Worm (Caenorhabditis elegans) whole organism, L1 larva: ENCODE data around the gene F46C8.8.

Experiments used
- C34B4.2 ChIP-seq: sonication (generic microtip); optimal IDR thresholded peaks from 2 replicates; lab custom pipeline; 2017; ENCODE audit warnings: mild to moderate bottlenecking, missing genetic modification characterization, missing compliant biosample characterization
- alr-1 ChIP-seq: fragments of 200-800 bp; sonication (Bioruptor generic); optimal IDR thresholded peaks from 2 replicates; lab custom pipeline; 2018; ENCODE audit warnings: borderline replicate concordance, mild to moderate bottlenecking, missing genetic modification characterization, missing compliant biosample characterization
- ama-1 ChIP-seq: fragments of 150-350 bp; optimal IDR thresholded peaks from 2 replicates; lab custom pipeline; 2014
- blmp-1 ChIP-seq: fragments of 150-350 bp; optimal IDR thresholded peaks from 2 replicates; lab custom pipeline; 2014; ENCODE audit warnings: missing biosample characterization, missing genetic modification characterization
- ceh-8 ChIP-seq: fragments of 200-800 bp; sonication (Bioruptor generic); optimal IDR thresholded peaks from 2 replicates; lab custom pipeline; 2018; ENCODE audit warnings: mild to moderate bottlenecking, missing genetic modification characterization, moderate library complexity, missing compliant biosample characterization
- ceh-88 ChIP-seq: fragments of 200-800 bp; sonication (Bioruptor generic); IDR thresholded peaks from 2 replicates; pipeline ENCODE4 v1.3.6; 2022; ENCODE audit warnings: missing genetic modification characterization, missing compliant biosample characterization
- ceh-90 ChIP-seq: sonication (generic microtip); optimal IDR thresholded peaks from 2 replicates; lab custom pipeline; 2016; ENCODE audit warnings: missing genetic modification characterization, missing compliant biosample characterization
- ces-1 ChIP-seq: fragments of 150-350 bp; optimal IDR thresholded peaks from 2 replicates; lab custom pipeline; 2014; ENCODE audit warnings: missing biosample characterization, missing genetic modification reagents, missing genetic modification characterization
- efl-1 ChIP-seq, 4 experiments: fragments of 150-350 bp; optimal IDR thresholded peaks in 3 of 4; peaks in 1 of 4; 1 replicate in 1 of 4; 2 replicates in 3 of 4; lab custom pipeline; 2014; ENCODE audit warnings: missing biosample characterization in 2 of 4, missing genetic modification characterization in 2 of 4, missing genetic modification reagents in 2 of 4
- egl-13 ChIP-seq: sonication (generic microtip); optimal IDR thresholded peaks from 2 replicates; lab custom pipeline; 2016; ENCODE audit warnings: missing genotype, missing genetic modification reagents, missing genetic modification characterization, missing compliant biosample characterization
- egl-27 ChIP-seq, 2 experiments: fragments of 150-350 bp in 1 of 2; sonication (generic microtip); optimal IDR thresholded peaks; 3 replicates each; lab custom pipeline; 2017 to 2018; ENCODE audit warnings: missing biosample characterization in 2 of 2, missing genetic modification characterization in 2 of 2, missing genetic modification reagents in 2 of 2
- elt-2 ChIP-seq: sonication (generic microtip); optimal IDR thresholded peaks from 2 replicates; lab custom pipeline; 2016; ENCODE audit warnings: missing genetic modification characterization, mild to moderate bottlenecking, inconsistent platforms, missing compliant biosample characterization, missing genetic modification reagents
- elt-3 ChIP-seq, 6 experiments: fragments of 150-350 bp in 1 of 6; sonication (generic microtip); optimal IDR thresholded peaks; 2 replicates each; lab custom pipeline; 2017 to 2018; ENCODE audit warnings: missing biosample characterization in 6 of 6, missing genetic modification characterization in 6 of 6, inconsistent platforms in 1 of 6
- grh-1 ChIP-seq: fragments of 200-800 bp; sonication (Bioruptor generic); IDR thresholded peaks from 2 replicates; pipeline ENCODE4 v1.3.6; 2022; ENCODE audit warnings: missing genetic modification reagents, missing genetic modification characterization, missing compliant biosample characterization
- hlh-4 ChIP-seq: sonication (generic microtip); optimal IDR thresholded peaks from 2 replicates; lab custom pipeline; 2016; ENCODE audit warnings: mild to moderate bottlenecking, missing genetic modification characterization, missing compliant biosample characterization
- hpl-2 ChIP-seq: fragments of 150-350 bp; optimal IDR thresholded peaks from 2 replicates; lab custom pipeline; 2014; ENCODE audit warnings: missing biosample characterization, missing genetic modification reagents, missing genetic modification characterization
- isw-1 ChIP-seq: fragments of 200-800 bp; sonication (Bioruptor generic); IDR thresholded peaks from 2 replicates; pipeline ENCODE4 v1.3.6; 2022; ENCODE audit warnings: missing genetic modification characterization, missing compliant biosample characterization
- jun-1 ChIP-seq: fragments of 150-350 bp; optimal IDR thresholded peaks from 2 replicates; lab custom pipeline; 2014; ENCODE audit warnings: missing biosample characterization, missing genetic modification reagents, missing genetic modification characterization
- lin-14 ChIP-seq: fragments of 200-800 bp; sonication (Bioruptor generic); optimal IDR thresholded peaks from 2 replicates; lab custom pipeline; 2018; ENCODE audit warnings: mild to moderate bottlenecking, missing genetic modification characterization, moderate library complexity, missing compliant biosample characterization
- lin-35 ChIP-seq, 2 experiments: fragments of 150-350 bp; optimal IDR thresholded peaks; 2 replicates each; lab custom pipeline; 2014; ENCODE audit warnings: missing biosample characterization in 2 of 2, missing genetic modification characterization in 2 of 2, missing genetic modification reagents in 2 of 2
- lin-39 ChIP-seq: fragments of 150-350 bp; optimal IDR thresholded peaks from 2 replicates; lab custom pipeline; 2014; ENCODE audit warnings: missing biosample characterization, missing genetic modification reagents, missing genetic modification characterization
- lsy-2 ChIP-seq, 2 experiments: fragments of 150-350 bp; optimal IDR thresholded peaks; 2 replicates each; lab custom pipeline; 2014; ENCODE audit warnings: missing biosample characterization in 2 of 2, missing genetic modification characterization in 2 of 2
- mdl-1 ChIP-seq, 2 experiments: fragments of 150-350 bp; optimal IDR thresholded peaks; 2 replicates each; lab custom pipeline; 2014 to 2017; ENCODE audit warnings: missing biosample characterization in 2 of 2, missing genetic modification characterization in 2 of 2, inconsistent platforms in 1 of 2
- mef-2 ChIP-seq: fragments of 150-350 bp; optimal IDR thresholded peaks from 2 replicates; lab custom pipeline; 2014; ENCODE audit warnings: missing biosample characterization, missing genetic modification characterization
- nhr-11 ChIP-seq: fragments of 150-350 bp; optimal IDR thresholded peaks from 2 replicates; lab custom pipeline; 2014; ENCODE audit warnings: missing biosample characterization, missing genetic modification characterization
- nhr-20 ChIP-seq: sonication (generic microtip); optimal IDR thresholded peaks from 2 replicates; lab custom pipeline; 2016; ENCODE audit warnings: mild to moderate bottlenecking, missing genetic modification characterization, missing compliant biosample characterization
- nhr-47 ChIP-seq: sonication (generic microtip); optimal IDR thresholded peaks from 2 replicates; lab custom pipeline; 2016; ENCODE audit warnings: mild to moderate bottlenecking, missing genetic modification characterization, moderate library complexity, missing compliant biosample characterization
- nhr-71 ChIP-seq: sonication (generic microtip); optimal IDR thresholded peaks from 2 replicates; lab custom pipeline; 2016; ENCODE audit warnings: mild to moderate bottlenecking, missing genetic modification characterization, moderate library complexity, missing compliant biosample characterization
- nhr-85 ChIP-seq: sonication (generic microtip); peaks from one replicate; lab custom pipeline; 2016; ENCODE audit warnings: missing genetic modification characterization, inconsistent platforms, missing compliant biosample characterization
- nhr-90 ChIP-seq: sonication (generic microtip); optimal IDR thresholded peaks from 2 replicates; lab custom pipeline; 2016; ENCODE audit warnings: mild to moderate bottlenecking, missing genetic modification characterization, missing compliant biosample characterization; ENCODE audit not compliant: poor library complexity
- pqm-1 ChIP-seq: sonication (generic microtip); optimal IDR thresholded peaks from 3 replicates; lab custom pipeline; 2017; ENCODE audit warnings: missing biosample characterization, missing genetic modification characterization
- rnt-1 ChIP-seq: sonication (generic microtip); optimal IDR thresholded peaks from 2 replicates; lab custom pipeline; 2016; ENCODE audit warnings: mild to moderate bottlenecking, missing genetic modification characterization, moderate library complexity, missing compliant biosample characterization
- skn-1 ChIP-seq: fragments of 150-350 bp; optimal IDR thresholded peaks from 2 replicates; lab custom pipeline; 2014; ENCODE audit warnings: missing biosample characterization, missing genetic modification characterization
- swsn-7 ChIP-seq: sonication (generic microtip); optimal IDR thresholded peaks from 2 replicates; lab custom pipeline; 2016; ENCODE audit warnings: missing genetic modification characterization, missing compliant biosample characterization
- unc-130 ChIP-seq: fragments of 150-350 bp; optimal IDR thresholded peaks from 2 replicates; lab custom pipeline; 2017; ENCODE audit warnings: missing biosample characterization, missing genetic modification characterization, inconsistent platforms
- unc-62 ChIP-seq: fragments of 150-350 bp; optimal IDR thresholded peaks from 2 replicates; lab custom pipeline; 2014; ENCODE audit warnings: missing biosample characterization, missing genetic modification reagents, missing genetic modification characterization
- unc-86 ChIP-seq: sonication (generic microtip); optimal IDR thresholded peaks from 2 replicates; lab custom pipeline; 2016; ENCODE audit warnings: missing genetic modification characterization, missing compliant biosample characterization
- zag-1 ChIP-seq: fragments of 150-350 bp; optimal IDR thresholded peaks from 2 replicates; lab custom pipeline; 2014; ENCODE audit warnings: missing biosample characterization, missing genetic modification characterization
- zip-4 ChIP-seq: fragments of 200-800 bp; sonication (Bioruptor generic); optimal IDR thresholded peaks from 2 replicates; lab custom pipeline; 2018; ENCODE audit warnings: mild to moderate bottlenecking, missing genetic modification characterization, moderate library complexity, missing compliant biosample characterization
- ztf-11 ChIP-seq, 2 experiments: sonication (generic microtip); optimal IDR thresholded peaks; 2 replicates each; lab custom pipeline; 2016 to 2017; ENCODE audit warnings: missing genetic modification characterization in 2 of 2, missing biosample characterization in 1 of 2, missing compliant biosample characterization in 1 of 2

Gene F46C8.8

ce11 chrX:7554326-7554725 lies at the start of gene F46C8.8:
TSS of gene F46C8.8 (minus strand) at chrX:7554426.
- no peak for TF ChIP-seq hpl-2 (GFP tag; lab: Kevin White, UChicago)
- peak in 1 of 6 experiments; percentile 10 for TF ChIP-seq elt-3 (tag; optimal IDR thresholded peaks at IDR 0.05; lab: Kevin White, UChicago)
- peak; percentile 55 for TF ChIP-seq nhr-85 (tag; lab: Kevin White, UChicago)

DNA sequence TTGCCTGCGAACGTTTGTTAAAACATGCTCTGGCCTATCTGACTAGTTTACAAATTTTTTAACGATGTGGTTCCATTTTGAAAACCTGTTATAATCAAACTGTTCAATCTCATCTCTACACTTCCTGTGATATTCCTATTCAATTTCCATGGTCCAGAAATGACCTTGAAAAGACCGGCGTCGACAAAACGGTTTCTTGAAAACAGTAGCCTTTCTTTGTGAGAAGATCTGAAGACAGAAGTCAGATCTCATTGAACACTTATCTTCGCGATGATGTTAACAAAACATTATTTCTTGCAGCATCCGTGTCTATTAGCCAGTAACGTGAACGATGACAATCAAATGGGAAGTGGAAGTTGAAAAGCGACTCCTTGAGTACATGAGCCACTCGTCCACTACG lies 42.4 kb upstream of the F46C8.8 start, which contains the start of gene C44E12.1:
C44E12.1 (plus strand) TSS at position 301 of the 400 bp plus-strand sequence.
- no peak for TF ChIP-seq mef-2
- peak; percentile 8 for TF ChIP-seq lin-14 (GFP tag; lab: Kevin White, UChicago)
- TF ChIP-seq jun-1 (tag; lab: Kevin White, UChicago): no peak
- TF ChIP-seq nhr-85 (tag; lab: Kevin White, UChicago): peak; percentile 7
- TF ChIP-seq efl-1 (optimal IDR thresholded peaks at IDR 0.05; lab: Kevin White, UChicago): no peak
- peak in 1 of 2 experiments; percentile 53 for TF ChIP-seq efl-1 (GFP tag; optimal IDR thresholded peaks at IDR 0.05 in 1 of 2; lab: Kevin White, UChicago)
- TF ChIP-seq unc-130: no peak

DNA sequence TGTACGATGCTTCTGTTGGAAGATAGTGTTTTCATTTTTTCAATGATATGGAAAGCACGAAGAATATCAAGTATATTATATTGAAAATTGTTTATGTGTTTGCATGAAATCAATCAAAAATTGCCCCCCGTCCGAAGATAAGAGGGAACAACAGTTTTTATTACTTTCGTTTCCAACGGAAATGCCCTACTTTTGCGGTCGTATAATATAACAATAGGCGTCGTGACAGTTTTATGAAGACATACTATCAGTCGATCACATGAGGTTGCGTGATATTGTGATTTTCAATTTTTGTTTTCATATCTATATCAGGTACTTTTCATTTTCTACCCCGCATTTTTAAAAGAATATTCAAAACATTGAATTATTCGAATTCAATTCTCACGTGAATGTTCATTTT lies 41.8 kb upstream of the F46C8.8 start:
- TF ChIP-seq nhr-71 (tag; lab: Kevin White, UChicago) (peak; percentile 47), C34B4.2 (tag; lab: Kevin White, UChicago) (no peak), mdl-1 (tag; optimal IDR thresholded peaks at IDR 0.05; lab: Kevin White, UChicago) (no peak), ztf-11 (tag; optimal IDR thresholded peaks at IDR 0.05; lab: Kevin White, UChicago) (no peak), lin-35 (GFP tag; optimal IDR thresholded peaks at IDR 0.05; lab: Kevin White, UChicago) (peak in 1 of 2 experiments; percentile 40), skn-1 (tag; lab: Kevin White, UChicago) (no peak), nhr-47 (tag; lab: Kevin White, UChicago) (no peak), nhr-85 (tag; lab: Kevin White, UChicago) (peak; percentile 82), elt-3 (tag; optimal IDR thresholded peaks at IDR 0.05; lab: Kevin White, UChicago) (peak in 2 of 6 experiments; percentile 29 to 68), isw-1 (GFP tag; lab: Robert Waterston, UW) (no peak), elt-2 (tag; lab: Kevin White, UChicago) (peak; percentile 24), unc-62 (no peak), nhr-90 (tag; lab: Kevin White, UChicago) (peak; percentile 51), lin-14 (GFP tag; lab: Kevin White, UChicago) (peak; percentile 49), nhr-20 (peak; percentile 29), grh-1 (GFP tag; lab: Robert Waterston, UW) (no peak), blmp-1 (tag; lab: Kevin White, UChicago) (peak; percentile 88), unc-86 (tag; lab: Kevin White, UChicago) (no peak)

DNA sequence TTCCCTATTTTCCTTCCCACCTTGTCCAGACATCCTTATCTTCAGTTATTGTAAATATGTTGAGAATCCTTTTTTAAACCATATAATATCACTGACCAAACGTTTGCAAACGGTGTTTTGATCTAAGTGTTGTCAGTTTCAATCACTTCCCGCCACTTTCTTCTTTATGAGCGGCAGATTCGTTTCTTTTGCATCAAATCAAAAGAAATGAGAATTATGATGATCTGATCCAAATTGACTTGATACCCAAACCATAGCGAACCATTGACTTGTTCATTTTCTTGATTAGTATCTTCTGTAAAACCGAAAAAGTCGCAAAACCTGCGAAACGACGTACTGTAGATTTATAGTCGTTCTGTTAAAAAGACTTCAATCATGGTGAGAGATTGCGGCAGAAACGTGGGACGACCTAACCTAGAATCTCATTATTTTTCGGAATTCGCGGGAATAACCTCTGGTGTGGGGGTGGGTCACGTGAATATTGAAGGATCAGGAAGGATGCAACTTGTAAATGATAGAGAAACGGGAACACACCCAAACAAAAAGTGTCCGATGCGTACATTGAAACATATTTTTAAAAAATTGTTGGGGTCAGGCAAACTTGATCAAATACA lies 39.8 kb upstream of the F46C8.8 start:
- TF ChIP-seq nhr-20 (peak; percentile 28), egl-27 (tag; optimal IDR thresholded peaks at IDR 0.05; lab: Kevin White, UChicago) (no peak), ama-1 (lab: Kevin White, UChicago) (no peak), egl-13 (no peak), ceh-90 (no peak), ceh-8 (GFP tag; lab: Kevin White, UChicago) (no peak), lin-39 (tag; lab: Kevin White, UChicago) (no peak), alr-1 (tag; lab: Kevin White, UChicago) (no peak), pqm-1 (tag; lab: Kevin White, UChicago) (no peak), efl-1 (optimal IDR thresholded peaks at IDR 0.05; lab: Kevin White, UChicago) (no peak), efl-1 (GFP tag; optimal IDR thresholded peaks at IDR 0.05 in 1 of 2; lab: Kevin White, UChicago) (no peak), swsn-7 (tag; lab: Kevin White, UChicago) (no peak), rnt-1 (tag; lab: Kevin White, UChicago) (no peak), ces-1 (GFP tag; lab: Kevin White, UChicago) (no peak), hlh-4 (no peak), unc-62 (no peak), zip-4 (GFP tag; lab: Kevin White, UChicago) (no peak), grh-1 (GFP tag; lab: Robert Waterston, UW) (no peak), nhr-71 (tag; lab: Kevin White, UChicago) (peak; percentile 5), nhr-11 (tag; lab: Kevin White, UChicago) (no peak), ztf-11 (tag; optimal IDR thresholded peaks at IDR 0.05; lab: Kevin White, UChicago) (no peak), lsy-2 (tag; optimal IDR thresholded peaks at IDR 0.05; lab: Kevin White, UChicago) (peak in 1 of 2 experiments; percentile 3), mdl-1 (tag; optimal IDR thresholded peaks at IDR 0.05; lab: Kevin White, UChicago) (peak in 1 of 2 experiments; percentile 35), nhr-85 (tag; lab: Kevin White, UChicago) (peak; percentile 78), zag-1 (tag; lab: Kevin White, UChicago) (no peak), ceh-88 (GFP tag; lab: Robert Waterston, UW) (no peak), lin-14 (GFP tag; lab: Kevin White, UChicago) (peak; percentile 49), elt-3 (tag; optimal IDR thresholded peaks at IDR 0.05; lab: Kevin White, UChicago) (no peak), blmp-1 (tag; lab: Kevin White, UChicago) (peak; percentile 68)
